Worm (Caenorhabditis elegans): ENCODE results near the gene F20D6.10.

Gene F20D6.10

ce11 chrV:8212816-8213215, 17.1 kb upstream of the F20D6.10 start:
- TF ChIP-seq pqm-1 (tag; optimal IDR thresholded peaks at IDR 0.05) (peak; percentile 92), tra-1 (GFP tag; IDR thresholded peaks at IDR 0.05) (no peak), dmd-6 (GFP tag; IDR thresholded peaks at IDR 0.05) (peak; percentile 59), daf-16 (GFP tag; optimal IDR thresholded peaks at IDR 0.05) (no peak), daf-16 (tag; optimal IDR thresholded peaks at IDR 0.05) (peak; percentile 79), nhr-28 (tag; optimal IDR thresholded peaks at IDR 0.05) (peak; percentile 68), spr-1 (tag; optimal IDR thresholded peaks at IDR 0.05) (no peak), F37D6.2 (tag; optimal IDR thresholded peaks at IDR 0.05) (no peak), hmg-1.1 (GFP tag; IDR thresholded peaks at IDR 0.05) (no peak), hlh-11 (tag; optimal IDR thresholded peaks at IDR 0.05) (peak; percentile 55), nhr-48 (tag; optimal IDR thresholded peaks at IDR 0.05) (peak; percentile 9), dve-1 (tag; optimal IDR thresholded peaks at IDR 0.05; ENCODE audit: insufficient read depth) (peak; percentile 51), aha-1 (tag) (no peak)

ce11 chrV:8211993-8212392, 16.3 kb upstream of the F20D6.10 start:
- TF ChIP-seq daf-19 (GFP tag; conservative IDR thresholded peaks at IDR 0.05) (no peak), D1046.2 (GFP tag; IDR thresholded peaks at IDR 0.05) (no peak), ceh-44 (GFP tag; IDR thresholded peaks at IDR 0.05) (no peak), ZK546.5 (tag; optimal IDR thresholded peaks at IDR 0.05) (no peak), lin-1 (GFP tag; IDR thresholded peaks at IDR 0.05) (no peak), saeg-2 (GFP tag; IDR thresholded peaks at IDR 0.05) (0 out of 2 replicates have a peak, but pooled peaks have one; percentile 21)

- TF ChIP-seq lsy-2 (tag; optimal IDR thresholded peaks at IDR 0.05) (peak in 1 of 2 experiments; percentile 38), unc-62 (GFP tag; optimal IDR thresholded peaks at IDR 0.05 in 1 of 2) (peak in 1 of 2 experiments; percentile 91), unc-62 (tag; optimal IDR thresholded peaks at IDR 0.05) (no peak), aha-1 (tag) (peak; percentile 41), madf-9 (GFP tag; conservative IDR thresholded peaks at IDR 0.05) (no peak)
These were observed 14.8 kb upstream of the F20D6.10 start for ce11 chrV:8210527-8210926.

- TF ChIP-seq saeg-2 (GFP tag; IDR thresholded peaks at IDR 0.05) (no peak), aly-2 (tag; optimal IDR thresholded peaks at IDR 0.05) (no peak), nhr-11 (tag; optimal IDR thresholded peaks at IDR 0.05) (no peak), hlh-11 (tag; optimal IDR thresholded peaks at IDR 0.05) (no peak), F26F4.8 (GFP tag; conservative IDR thresholded peaks at IDR 0.05) (no peak), ctbp-1 (GFP tag; IDR thresholded peaks at IDR 0.05) (no peak), tra-1 (GFP tag; IDR thresholded peaks at IDR 0.05) (no peak), ama-1 (optimal IDR thresholded peaks at IDR 0.05) (no peak), F37D6.2 (tag; optimal IDR thresholded peaks at IDR 0.05) (no peak)
These were observed 11.2 kb upstream of the F20D6.10 start, which contains the start of gene timp-1 for ce11 chrV:8206931-8207330. Gene timp-1 (plus strand): TSS chrV:8207235.

- TF ChIP-seq snpc-1.2 (GFP tag; IDR thresholded peaks at IDR 0.05) (no peak), lin-13 (GFP tag; optimal IDR thresholded peaks at IDR 0.05) (no peak), nhr-6 (tag; optimal IDR thresholded peaks at IDR 0.05) (peak; percentile 37), Y105C5A.15 (GFP tag; IDR thresholded peaks at IDR 0.05) (no peak), duxl-1 (tag; optimal IDR thresholded peaks at IDR 0.05; ENCODE audit: poor library complexity) (no peak), unc-39 (tag; optimal IDR thresholded peaks at IDR 0.05) (no peak), daf-12 (tag; optimal IDR thresholded peaks at IDR 0.05) (no peak), hlh-11 (tag; optimal IDR thresholded peaks at IDR 0.05) (peak; percentile 8), mep-1 (tag; optimal IDR thresholded peaks at IDR 0.05) (peak; percentile 5), mes-2 (tag; optimal IDR thresholded peaks at IDR 0.05; ENCODE audit: poor library complexity, severe bottlenecking) (peak; percentile 11), spr-1 (tag; optimal IDR thresholded peaks at IDR 0.05) (no peak), zip-2 (tag; optimal IDR thresholded peaks at IDR 0.05) (no peak), cey-2 (tag; optimal IDR thresholded peaks at IDR 0.05; ENCODE audit: borderline replicate concordance, insufficient read depth) (no peak), F49E8.2 (tag; optimal IDR thresholded peaks at IDR 0.05; ENCODE audit: borderline replicate concordance) (no peak), set-16 (GFP tag; IDR thresholded peaks at IDR 0.05) (no peak), mxl-2 (GFP tag; conservative IDR thresholded peaks at IDR 0.05) (no peak), dve-1 (tag; optimal IDR thresholded peaks at IDR 0.05; ENCODE audit: insufficient read depth) (peak; percentile 36), fkh-10 (GFP tag; optimal IDR thresholded peaks at IDR 0.05) (no peak), ztf-11 (tag; optimal IDR thresholded peaks at IDR 0.05) (no peak), ZK337.2 (GFP tag; IDR thresholded peaks at IDR 0.05) (no peak)
These were observed 7.4 kb upstream of the F20D6.10 start, which contains the start of gene cest-17 for ce11 chrV:8203085-8203643. Gene cest-17 (plus strand): TSS chrV:8203332.

All from whole organism, L4 larva.